Worm (Caenorhabditis elegans): ENCODE measurements around the gene C49H3.4.

The C49H3.4 gene

ce11 chrIV:7914991-7915390 is at the start of gene C49H3.4:
TSS of gene C49H3.4 (plus strand) at chrIV:7915291.
- TF ChIP-seq him-1 (tag; optimal IDR thresholded peaks at IDR 0.05) (no peak), dao-5 (tag; optimal IDR thresholded peaks at IDR 0.05) (no peak), W03F9.2 (tag; optimal IDR thresholded peaks at IDR 0.05) (no peak)

- TF ChIP-seq dao-5 (tag; optimal IDR thresholded peaks at IDR 0.05) (no peak), W03F9.2 (tag; optimal IDR thresholded peaks at IDR 0.05) (no peak), him-1 (tag; optimal IDR thresholded peaks at IDR 0.05) (no peak)
These were observed 46.5 kb upstream of the C49H3.4 start, which contains the start of gene flp-10 for ce11 chrIV:7868607-7869006. TSS of gene flp-10 (plus strand) at chrIV:7868907.

ce11 chrIV:7870451-7870850 is 44.6 kb upstream of the C49H3.4 start, which contains the start of gene T06C10.3:
TSS of gene T06C10.3 (plus strand) at chrIV:7870751.
- TF ChIP-seq him-1 (tag; optimal IDR thresholded peaks at IDR 0.05) = no peak
- TF ChIP-seq dao-5 (tag; optimal IDR thresholded peaks at IDR 0.05) = no peak
- no peak for TF ChIP-seq W03F9.2 (tag; optimal IDR thresholded peaks at IDR 0.05)

ce11 chrIV:7877255-7877654 is 37.8 kb upstream of the C49H3.4 start:
- TF ChIP-seq him-1 (tag; optimal IDR thresholded peaks at IDR 0.05) (no peak), W03F9.2 (tag; optimal IDR thresholded peaks at IDR 0.05) (no peak), dao-5 (tag; optimal IDR thresholded peaks at IDR 0.05) (no peak)

ce11 chrIV:7877781-7878180 is 37.3 kb upstream of the C49H3.4 start, which contains the start of gene kin-26:
TSS of gene kin-26 (minus strand) at chrIV:7877881.
- TF ChIP-seq him-1 (tag; optimal IDR thresholded peaks at IDR 0.05) = no peak
- no peak for TF ChIP-seq W03F9.2 (tag; optimal IDR thresholded peaks at IDR 0.05)
- TF ChIP-seq dao-5 (tag; optimal IDR thresholded peaks at IDR 0.05) = no peak

- TF ChIP-seq W03F9.2 (tag; optimal IDR thresholded peaks at IDR 0.05) (no peak), dao-5 (tag; optimal IDR thresholded peaks at IDR 0.05) (no peak), him-1 (tag; optimal IDR thresholded peaks at IDR 0.05) (no peak)
These were observed 36.1 kb upstream of the C49H3.4 start, which contains the start of gene srt-73 for ce11 chrIV:7879017-7879416. TSS of gene srt-73 (plus strand) at chrIV:7879317.

ce11 chrIV:7881166-7881565 is 33.9 kb upstream of the C49H3.4 start:
- TF ChIP-seq dao-5 (tag; optimal IDR thresholded peaks at IDR 0.05) (no peak), W03F9.2 (tag; optimal IDR thresholded peaks at IDR 0.05) (no peak), him-1 (tag; optimal IDR thresholded peaks at IDR 0.05) (no peak)

ce11 chrIV:7881726-7882125 is 33.4 kb upstream of the C49H3.4 start, which contains the start of gene atic-1:
TSS of gene atic-1 (plus strand) at chrIV:7882026.
- TF ChIP-seq dao-5 (tag; optimal IDR thresholded peaks at IDR 0.05) = no peak
- no peak for TF ChIP-seq him-1 (tag; optimal IDR thresholded peaks at IDR 0.05)
- TF ChIP-seq W03F9.2 (tag; optimal IDR thresholded peaks at IDR 0.05) = no peak

- TF ChIP-seq him-1 (tag; optimal IDR thresholded peaks at IDR 0.05) = no peak
- no peak for TF ChIP-seq W03F9.2 (tag; optimal IDR thresholded peaks at IDR 0.05)
- no peak for TF ChIP-seq dao-5 (tag; optimal IDR thresholded peaks at IDR 0.05)
These were observed 17.6 kb upstream of the C49H3.4 start, which contains the start of gene ilys-4 for ce11 chrIV:7897443-7897842. TSS of gene ilys-4 (minus strand) at chrIV:7897543.

- TF ChIP-seq W03F9.2 (tag; optimal IDR thresholded peaks at IDR 0.05) = no peak
- no peak for TF ChIP-seq him-1 (tag; optimal IDR thresholded peaks at IDR 0.05)
- TF ChIP-seq dao-5 (tag; optimal IDR thresholded peaks at IDR 0.05) = no peak
These were observed 17.1 kb upstream of the C49H3.4 start for ce11 chrIV:7897953-7898352.

- no peak for TF ChIP-seq dao-5 (tag; optimal IDR thresholded peaks at IDR 0.05)
- TF ChIP-seq him-1 (tag; optimal IDR thresholded peaks at IDR 0.05) = no peak
- no peak for TF ChIP-seq W03F9.2 (tag; optimal IDR thresholded peaks at IDR 0.05)
These were observed 16.6 kb upstream of the C49H3.4 start for ce11 chrIV:7898489-7898888.

- TF ChIP-seq W03F9.2 (tag; optimal IDR thresholded peaks at IDR 0.05) = peak; percentile 84
- TF ChIP-seq him-1 (tag; optimal IDR thresholded peaks at IDR 0.05) = no peak
These were observed 12.7 kb upstream of the C49H3.4 start, which contains the start of gene arp-11 for ce11 chrIV:7902221-7902904. TSS of gene arp-11 (minus strand) at chrIV:7902271.

ce11 chrIV:7903359-7903758 is 11.7 kb upstream of the C49H3.4 start, which contains the start of gene C49H3.6:
TSS of gene C49H3.6 (plus strand) at chrIV:7903738.
- TF ChIP-seq him-1 (tag; optimal IDR thresholded peaks at IDR 0.05) (no peak), dao-5 (tag; optimal IDR thresholded peaks at IDR 0.05) (no peak), W03F9.2 (tag; optimal IDR thresholded peaks at IDR 0.05) (no peak)

- no peak for TF ChIP-seq dao-5 (tag; optimal IDR thresholded peaks at IDR 0.05)
- TF ChIP-seq him-1 (tag; optimal IDR thresholded peaks at IDR 0.05) = no peak
- TF ChIP-seq W03F9.2 (tag; optimal IDR thresholded peaks at IDR 0.05) = no peak
These were observed 8.4 kb upstream of the C49H3.4 start for ce11 chrIV:7906643-7907042.
